Worm (Caenorhabditis elegans): ENCODE results near the gene gex-2.

ce11 chrIV:606055-606454, 33.5 kb downstream of the gex-2 start, which contains the start of gene inx-18:
- TF ChIP-seq ama-1 (optimal IDR thresholded peaks at IDR 0.05): no peak
- no peak for TF ChIP-seq ceh-36 (tag; optimal IDR thresholded peaks at IDR 0.05)
- no peak for TF ChIP-seq B0310.2 (tag; optimal IDR thresholded peaks at IDR 0.05)
- no peak for TF ChIP-seq flt-1 (GFP tag; IDR thresholded peaks at IDR 0.05)
- no peak for TF ChIP-seq hmg-4 (GFP tag; optimal IDR thresholded peaks at IDR 0.05)
- TF ChIP-seq F13C5.2 (tag; optimal IDR thresholded peaks at IDR 0.05): no peak
- no peak for TF ChIP-seq tbx-11 (GFP tag; IDR thresholded peaks at IDR 0.05)
- no peak for TF ChIP-seq hnd-1 (tag; optimal IDR thresholded peaks at IDR 0.05)
- TF ChIP-seq aly-1 (tag; optimal IDR thresholded peaks at IDR 0.05): no peak
- no peak for TF ChIP-seq ets-7 (tag; optimal IDR thresholded peaks at IDR 0.05)
- no peak for TF ChIP-seq tbx-37 (GFP tag; conservative IDR thresholded peaks at IDR 0.05)
- TF ChIP-seq pes-1 (GFP tag; IDR thresholded peaks at IDR 0.05): no peak
- TF ChIP-seq hmbx-1 (tag; optimal IDR thresholded peaks at IDR 0.05): no peak
- no peak for TF ChIP-seq scrt-1 (GFP tag; IDR thresholded peaks at IDR 0.05)

All from whole organism, early embryonic.